Fruit fly (Drosophila melanogaster): Measurements from ENCODE around the gene comt.

comt gene

DNA sequence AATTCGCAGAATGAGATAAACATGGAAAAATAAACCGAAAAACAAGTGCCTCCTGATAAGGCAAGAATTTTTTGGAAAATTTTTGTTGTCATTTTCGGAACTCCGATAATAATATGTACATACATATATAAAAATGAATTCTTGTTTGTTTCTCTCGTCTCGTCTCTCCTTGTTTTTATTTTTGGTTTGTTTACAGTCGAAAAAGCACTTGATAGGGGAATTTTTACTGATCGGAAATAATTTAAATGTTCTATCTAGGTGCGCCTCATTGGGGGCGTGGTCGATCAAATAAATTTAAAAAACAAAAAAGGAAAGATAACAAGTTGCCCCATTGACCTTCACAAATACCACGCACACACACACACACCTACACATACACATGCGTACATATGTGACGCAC lies 23.9 kb downstream of the comt start:
- TF ChIP-seq svp (GFP tag), result peak; percentile 43
- no peak for TF ChIP-seq Ets21C (GFP tag; optimal IDR thresholded peaks at IDR 0.05)

DNA sequence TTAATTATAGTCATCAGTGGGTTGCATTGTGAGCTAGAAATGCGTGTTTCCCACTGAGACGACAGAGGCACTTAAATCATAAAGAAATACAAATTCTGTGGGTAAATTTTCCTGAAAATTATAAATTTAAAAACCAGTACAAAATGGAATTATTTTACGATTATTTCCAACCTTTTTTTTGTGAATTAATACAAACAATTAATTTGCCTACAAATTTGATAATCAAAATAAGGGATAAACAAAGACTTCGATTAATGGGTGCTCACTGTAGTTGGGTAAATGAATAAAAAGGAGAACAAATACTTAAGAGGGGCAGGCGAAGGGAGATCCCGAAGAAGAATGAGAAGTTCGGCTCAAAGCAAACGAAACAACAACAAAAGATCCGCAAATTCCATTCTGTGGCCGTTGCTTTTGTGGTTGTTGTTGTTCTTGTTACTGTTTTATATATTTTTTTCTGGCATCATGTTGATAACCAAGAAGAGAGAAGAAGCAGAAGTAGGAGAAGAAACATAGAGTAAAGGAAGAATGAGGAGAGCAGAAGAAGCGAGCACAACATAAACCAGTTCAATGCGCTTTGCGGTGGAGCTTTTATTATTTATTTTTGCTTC lies 25.2 kb downstream of the comt start:
- no peak for TF ChIP-seq salr (GFP tag; optimal IDR thresholded peaks at IDR 0.05)
- TF ChIP-seq Eip93F (GFP tag; optimal IDR thresholded peaks at IDR 0.05), result no peak
- no peak for TF ChIP-seq net (GFP tag; optimal IDR thresholded peaks at IDR 0.05)
- TF ChIP-seq achi (GFP tag; optimal IDR thresholded peaks at IDR 0.05), result no peak
- TF ChIP-seq Ets96B (tag; optimal IDR thresholded peaks at IDR 0.05), result no peak
- TF ChIP-seq Met (GFP tag; optimal IDR thresholded peaks at IDR 0.05), result no peak
- no peak for TF ChIP-seq Lpt (GFP tag; optimal IDR thresholded peaks at IDR 0.05)
- TF ChIP-seq OdsH (GFP tag; optimal IDR thresholded peaks at IDR 0.05), result no peak
- no peak for TF ChIP-seq CG8319 (GFP tag; optimal IDR thresholded peaks at IDR 0.05)
- TF ChIP-seq Sox102F (GFP tag; optimal IDR thresholded peaks at IDR 0.05), result peak; percentile 20
- no peak for TF ChIP-seq spab (GFP tag; optimal IDR thresholded peaks at IDR 0.05)
- TF ChIP-seq CG31627 (GFP tag; optimal IDR thresholded peaks at IDR 0.05), result peak; percentile 15
- TF ChIP-seq CG4318 (GFP tag; optimal IDR thresholded peaks at IDR 0.05), result no peak
- TF ChIP-seq CG32006 (GFP tag; optimal IDR thresholded peaks at IDR 0.05), result no peak
- no peak for TF ChIP-seq fd85E (GFP tag; optimal IDR thresholded peaks at IDR 0.05)
- TF ChIP-seq Eip75B (GFP tag; optimal IDR thresholded peaks at IDR 0.05), result no peak
- TF ChIP-seq ss (GFP tag; optimal IDR thresholded peaks at IDR 0.05), result peak in 1 of 2 experiments; percentile 14
- TF ChIP-seq eg (GFP tag; IDR thresholded peaks at IDR 0.05), result no peak
- TF ChIP-seq CG10631 (GFP tag; optimal IDR thresholded peaks at IDR 0.05), result peak; percentile 26
- TF ChIP-seq Ets21C (GFP tag; optimal IDR thresholded peaks at IDR 0.05), result no peak
- TF ChIP-seq CG3032 (tag; optimal IDR thresholded peaks at IDR 0.05), result no peak
- no peak for TF ChIP-seq CG11902 (GFP tag; optimal IDR thresholded peaks at IDR 0.05)
- TF ChIP-seq lz (GFP tag; optimal IDR thresholded peaks at IDR 0.05), result no peak
- no peak for TF ChIP-seq CG1621 (tag; optimal IDR thresholded peaks at IDR 0.05)
- TF ChIP-seq CG10669 (GFP tag; optimal IDR thresholded peaks at IDR 0.05), result no peak
- TF ChIP-seq dsx (GFP tag; optimal IDR thresholded peaks at IDR 0.05; ENCODE audit: poor library complexity, severe bottlenecking), result no peak
- no peak for TF ChIP-seq CG7368 (GFP tag; optimal IDR thresholded peaks at IDR 0.05)
- no peak for TF ChIP-seq dac (GFP tag; optimal IDR thresholded peaks at IDR 0.05)
- no peak for TF ChIP-seq CG11762 (GFP tag; optimal IDR thresholded peaks at IDR 0.05; ENCODE audit: insufficient read depth)
- TF ChIP-seq Blimp-1 (GFP tag; optimal IDR thresholded peaks at IDR 0.05), result no peak
- TF ChIP-seq svp (GFP tag), result peak; percentile 31
- no peak for TF ChIP-seq topi (GFP tag; optimal IDR thresholded peaks at IDR 0.05)
- peak; percentile 70 for TF ChIP-seq Eip78C (GFP tag)
- no peak for TF ChIP-seq CG6854 (GFP tag; optimal IDR thresholded peaks at IDR 0.05)
- TF ChIP-seq vri (GFP tag; optimal IDR thresholded peaks at IDR 0.05), result no peak
- no peak for TF ChIP-seq CG3919 (GFP tag; optimal IDR thresholded peaks at IDR 0.05)
- TF ChIP-seq CG34406 (GFP tag; optimal IDR thresholded peaks at IDR 0.05), result no peak
- TF ChIP-seq CG6792 (GFP tag; optimal IDR thresholded peaks at IDR 0.05), result no peak
- TF ChIP-seq Hr4 (GFP tag; optimal IDR thresholded peaks at IDR 0.05), result no peak
- no peak for TF ChIP-seq Gug (GFP tag; IDR thresholded peaks at IDR 0.05)
- no peak for TF ChIP-seq CG16779 (tag; optimal IDR thresholded peaks at IDR 0.05)
- no peak for TF ChIP-seq Sox15 (GFP tag; optimal IDR thresholded peaks at IDR 0.05)
- no peak for TF ChIP-seq acj6 (GFP tag; optimal IDR thresholded peaks at IDR 0.05)
- peak; percentile 17 for TF ChIP-seq Hr39 (GFP tag; optimal IDR thresholded peaks at IDR 0.05)
- peak; percentile 2 for TF ChIP-seq fd59A (GFP tag; optimal IDR thresholded peaks at IDR 0.05)
- no peak for TF ChIP-seq Hr38 (GFP tag; optimal IDR thresholded peaks at IDR 0.05)
- TF ChIP-seq Sox14 (GFP tag; optimal IDR thresholded peaks at IDR 0.05), result peak; percentile 11
- no peak for TF ChIP-seq CG15336 (GFP tag; IDR thresholded peaks at IDR 0.05)
- TF ChIP-seq CG6163 (GFP tag; IDR thresholded peaks at IDR 0.05), result no peak
- no peak for TF ChIP-seq CG11294 (GFP tag; IDR thresholded peaks at IDR 0.05)
